Fruit fly (Drosophila melanogaster): ENCODE measurements around the gene ClpX.
A peak's percentile ranks its signal among the peaks of the same experiment; 100 is the strongest.

Gene ClpX

DNA sequence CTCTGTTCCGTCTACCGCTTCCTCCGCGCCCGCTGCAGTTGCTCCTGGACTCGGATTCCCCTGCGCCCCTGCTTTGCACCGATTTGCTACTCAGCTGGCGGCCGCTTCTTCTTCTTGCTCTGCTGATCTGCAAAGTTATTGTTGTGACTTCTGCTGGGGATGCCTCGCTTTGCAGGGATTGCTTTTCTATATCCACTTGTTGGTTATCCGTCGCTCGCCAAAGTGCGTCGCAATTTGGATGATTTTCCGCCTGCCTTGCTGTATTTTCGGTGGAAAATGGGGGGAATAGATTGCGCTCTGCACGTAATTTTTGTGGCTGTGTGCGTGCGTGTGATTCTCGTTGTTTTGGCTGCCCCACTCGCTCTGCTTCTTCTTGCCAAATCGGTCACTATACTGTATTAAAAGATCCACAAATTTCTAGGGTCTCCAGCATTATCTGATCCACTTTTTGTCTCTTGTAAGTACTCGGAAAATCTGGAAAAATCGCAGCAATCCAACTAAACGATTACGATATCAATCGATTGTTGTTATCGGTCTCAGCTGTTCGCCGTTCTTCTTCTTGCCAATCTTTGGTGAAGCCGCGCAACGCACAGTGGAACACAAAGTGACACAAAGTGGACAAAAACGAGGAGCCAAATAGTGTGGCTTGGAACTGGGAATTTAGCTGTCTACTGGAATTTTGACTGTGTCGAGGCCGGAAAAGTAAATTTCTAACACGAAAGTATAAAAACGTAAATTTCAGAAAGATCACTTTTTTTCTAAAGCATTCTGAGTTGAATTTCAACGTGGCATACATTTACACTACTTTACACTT lies at the start of gene ClpX:
Gene ClpX (minus strand): TSS at position 764 of the 814 bp plus-strand sequence.
- TF ChIP-seq CG6854 (GFP tag; optimal IDR thresholded peaks at IDR 0.05), result no peak
- no peak for TF ChIP-seq salr (GFP tag; optimal IDR thresholded peaks at IDR 0.05)
- TF ChIP-seq Met (GFP tag; optimal IDR thresholded peaks at IDR 0.05), result no peak
- no peak for TF ChIP-seq Sox14 (GFP tag; optimal IDR thresholded peaks at IDR 0.05)
- TF ChIP-seq CG3032 (tag; optimal IDR thresholded peaks at IDR 0.05), result no peak
- TF ChIP-seq vri (GFP tag; optimal IDR thresholded peaks at IDR 0.05), result peak; percentile 39
- no peak for TF ChIP-seq eg (GFP tag; IDR thresholded peaks at IDR 0.05)
- TF ChIP-seq Gug (GFP tag; IDR thresholded peaks at IDR 0.05), result no peak
- TF ChIP-seq pdm3 (GFP tag; optimal IDR thresholded peaks at IDR 0.05), result no peak
- peak; percentile 0 for TF ChIP-seq esn (GFP tag; optimal IDR thresholded peaks at IDR 0.05)
- no peak for TF ChIP-seq lz (GFP tag; optimal IDR thresholded peaks at IDR 0.05)
- peak; percentile 73 for TF ChIP-seq Eip78C (GFP tag)
- TF ChIP-seq Lpt (GFP tag; optimal IDR thresholded peaks at IDR 0.05), result no peak
- TF ChIP-seq Sox102F (GFP tag; optimal IDR thresholded peaks at IDR 0.05), result no peak
- TF ChIP-seq CG31627 (GFP tag; optimal IDR thresholded peaks at IDR 0.05), result no peak
- TF ChIP-seq Hr4 (GFP tag; optimal IDR thresholded peaks at IDR 0.05), result no peak
- TF ChIP-seq dac (GFP tag; optimal IDR thresholded peaks at IDR 0.05), result no peak
- peak; percentile 82 for TF ChIP-seq svp (GFP tag)
- no peak for TF ChIP-seq CG10669 (GFP tag; optimal IDR thresholded peaks at IDR 0.05)
- no peak for TF ChIP-seq CG16779 (tag; optimal IDR thresholded peaks at IDR 0.05)
- TF ChIP-seq CG8319 (GFP tag; optimal IDR thresholded peaks at IDR 0.05), result no peak
- TF ChIP-seq CG15336 (GFP tag; IDR thresholded peaks at IDR 0.05), result 0 out of 2 replicates have a peak, but pooled peaks have one; percentile 20
- TF ChIP-seq CG3919 (GFP tag; optimal IDR thresholded peaks at IDR 0.05), result no peak
- TF ChIP-seq cyc (GFP tag; optimal IDR thresholded peaks at IDR 0.05), result no peak
- TF ChIP-seq Blimp-1 (GFP tag; optimal IDR thresholded peaks at IDR 0.05), result no peak

DNA sequence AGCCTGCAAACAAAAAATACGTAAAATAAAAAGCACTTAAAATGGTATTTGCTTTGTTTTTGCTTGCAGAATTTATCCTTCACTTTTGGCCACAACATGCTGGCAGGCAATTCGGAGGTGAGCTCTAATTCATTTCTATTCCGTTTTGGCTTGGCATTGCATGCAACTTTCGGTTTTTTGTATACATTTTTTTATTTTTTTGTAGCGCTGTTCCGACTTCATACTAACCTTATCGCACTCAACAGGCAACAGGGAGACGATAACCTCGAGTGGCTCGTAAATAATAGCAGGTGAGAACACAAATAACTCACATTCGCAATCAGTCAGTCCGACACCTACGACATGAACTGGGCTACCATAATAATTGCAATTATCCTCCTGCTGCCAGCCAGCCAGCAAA lies 44.7 kb upstream of the ClpX start, which contains the start of gene CG4783:
Gene CG4783 (plus strand): TSS at position 301 of the 400 bp plus-strand sequence.
- TF ChIP-seq CG16779 (tag; optimal IDR thresholded peaks at IDR 0.05) (no peak), vri (GFP tag; optimal IDR thresholded peaks at IDR 0.05) (peak; percentile 28)

DNA sequence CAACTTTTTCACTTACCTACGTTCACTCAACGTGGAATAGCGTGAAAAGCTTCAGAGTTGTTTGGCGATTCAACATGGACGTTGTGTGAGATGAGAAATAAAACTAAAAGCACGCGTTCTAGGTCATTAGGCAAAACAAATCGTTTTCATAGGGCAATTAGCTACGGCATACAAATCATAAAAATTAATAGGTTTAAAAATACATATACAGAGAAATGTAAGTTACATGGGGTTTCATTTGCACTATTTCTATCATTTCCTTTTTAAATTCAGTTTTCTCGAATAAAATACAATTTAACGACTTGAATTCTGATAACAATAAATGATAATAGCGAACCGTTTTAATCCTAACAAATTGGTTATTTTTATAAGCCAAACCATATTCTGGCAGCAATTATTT lies 38.8 kb upstream of the ClpX start, which contains the start of gene CG46042:
Gene CG46042 (minus strand): TSS at position 101 of the 400 bp plus-strand sequence.
- TF ChIP-seq CG16779 (tag; optimal IDR thresholded peaks at IDR 0.05), result no peak
- no peak for TF ChIP-seq lz (GFP tag; optimal IDR thresholded peaks at IDR 0.05)
- TF ChIP-seq CG11294 (GFP tag; IDR thresholded peaks at IDR 0.05), result no peak
- TF ChIP-seq fd59A (GFP tag; optimal IDR thresholded peaks at IDR 0.05), result no peak
- no peak for TF ChIP-seq CG10631 (GFP tag; optimal IDR thresholded peaks at IDR 0.05)
- no peak for TF ChIP-seq dsx (GFP tag; optimal IDR thresholded peaks at IDR 0.05; ENCODE audit: poor library complexity, severe bottlenecking)
- no peak for TF ChIP-seq Eip93F (GFP tag; optimal IDR thresholded peaks at IDR 0.05)

DNA sequence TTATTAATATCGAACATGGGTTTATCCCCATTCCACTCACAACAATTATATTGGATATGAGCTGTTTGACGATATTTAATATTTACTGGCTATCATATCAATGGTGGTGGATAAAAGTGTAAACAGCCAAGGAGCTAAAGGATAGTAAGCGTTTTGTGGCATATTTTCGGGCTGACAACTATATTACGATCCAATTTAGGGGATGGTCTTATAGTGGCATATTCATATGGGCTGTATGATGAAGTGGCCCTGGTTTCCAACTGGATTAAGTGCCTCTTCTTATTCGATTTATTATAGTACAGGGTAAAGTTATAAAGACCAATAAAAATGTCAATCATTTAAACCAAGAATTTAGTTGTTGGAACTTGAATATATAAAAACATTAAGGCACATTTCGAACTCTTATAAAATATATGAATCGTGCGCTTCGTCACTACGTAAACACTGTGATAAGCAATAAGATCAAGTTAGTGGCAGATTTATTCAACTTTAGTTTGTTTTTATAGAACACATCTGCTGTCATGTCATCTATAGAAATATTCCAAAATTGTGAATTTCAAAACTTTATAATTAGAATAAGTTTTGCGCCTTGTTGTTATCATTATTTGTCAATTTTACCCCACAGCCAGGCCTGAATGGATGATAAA lies 35.6 kb upstream of the ClpX start:
- TF ChIP-seq salr (GFP tag; optimal IDR thresholded peaks at IDR 0.05), result no peak
- no peak for TF ChIP-seq CG8119 (GFP tag; IDR thresholded peaks at IDR 0.05)
- no peak for TF ChIP-seq spab (GFP tag; optimal IDR thresholded peaks at IDR 0.05)
- TF ChIP-seq Lpt (GFP tag; optimal IDR thresholded peaks at IDR 0.05), result no peak
- TF ChIP-seq CG16779 (tag; optimal IDR thresholded peaks at IDR 0.05), result no peak
- TF ChIP-seq CG32006 (GFP tag; optimal IDR thresholded peaks at IDR 0.05), result no peak
- no peak for TF ChIP-seq Sox102F (GFP tag; optimal IDR thresholded peaks at IDR 0.05)
- no peak for TF ChIP-seq CG10631 (GFP tag; optimal IDR thresholded peaks at IDR 0.05)
- TF ChIP-seq CG6808 (GFP tag; optimal IDR thresholded peaks at IDR 0.05), result no peak
- TF ChIP-seq CG6792 (GFP tag; optimal IDR thresholded peaks at IDR 0.05), result no peak
- no peak for TF ChIP-seq CG34406 (GFP tag; optimal IDR thresholded peaks at IDR 0.05)

Data from whole organism, prepupa.